Worm (Caenorhabditis elegans) whole organism, L4 larva: ENCODE measurements around the gene C33D9.10.

Experiments used
- R02D3.7 ChIP-seq: fragments of 150-350 bp; sonication (generic microtip); optimal IDR thresholded peaks from 3 replicates; lab custom pipeline; 2014; ENCODE audit warnings: missing biosample characterization, missing genetic modification characterization
- T20F7.1 ChIP-seq: fragments of 200-800 bp; sonication (Bioruptor generic); optimal IDR thresholded peaks from 2 replicates; lab custom pipeline; 2018; ENCODE audit warnings: mild to moderate bottlenecking, missing genetic modification characterization, missing compliant biosample characterization
- Y5F2A.4 ChIP-seq: fragments of 200-800 bp; sonication (Bioruptor generic); optimal IDR thresholded peaks from 2 replicates; lab custom pipeline; 2018; ENCODE audit warnings: mild to moderate bottlenecking, missing genetic modification characterization, missing compliant biosample characterization
- ZK337.2 ChIP-seq: fragments of 200-800 bp; sonication (Bioruptor generic); IDR thresholded peaks from 2 replicates; pipeline ENCODE4 v1.3.6; 2022; ENCODE audit warnings: missing genetic modification reagents, missing genetic modification characterization, missing compliant biosample characterization
- ZK546.5 ChIP-seq, 2 experiments: sonication (generic microtip); optimal IDR thresholded peaks; 2 replicates each; lab custom pipeline; 2017; ENCODE audit warnings: missing biosample characterization in 2 of 2, missing genetic modification characterization in 2 of 2
- aha-1 ChIP-seq: fragments of 150-350 bp; peaks from one replicate; lab custom pipeline; 2014; ENCODE audit warnings: missing biosample characterization, missing genetic modification characterization
- arid-1 ChIP-seq: fragments of 200-800 bp; sonication (Bioruptor generic); conservative IDR thresholded peaks from 2 replicates; pipeline ENCODE4 v1.3.6; 2022; ENCODE audit warnings: missing genetic modification reagents, missing genetic modification characterization, missing compliant biosample characterization
- ceh-20 ChIP-seq: fragments of 200-800 bp; sonication (Bioruptor generic); IDR thresholded peaks from 2 replicates; pipeline ENCODE4 v1.3.6; 2022; ENCODE audit warnings: missing genetic modification reagents, missing genetic modification characterization, missing compliant biosample characterization
- ceh-28 ChIP-seq: fragments of 150-350 bp; optimal IDR thresholded peaks from 2 replicates; lab custom pipeline; 2014; ENCODE audit warnings: missing biosample characterization, missing genetic modification reagents, missing genetic modification characterization
- ceh-62 ChIP-seq: sonication (generic microtip); optimal IDR thresholded peaks from 2 replicates; lab custom pipeline; 2017; ENCODE audit warnings: missing biosample characterization, missing genetic modification characterization
- daf-12 ChIP-seq: fragments of 150-350 bp; optimal IDR thresholded peaks from 2 replicates; lab custom pipeline; 2014; ENCODE audit warnings: missing biosample characterization, missing genetic modification reagents, missing genetic modification characterization
- daf-16 ChIP-seq, 3 experiments: sonication (generic microtip); optimal IDR thresholded peaks; 2 replicates each; lab custom pipeline; 2016 to 2017; ENCODE audit warnings: missing genetic modification characterization in 3 of 3, missing genetic modification reagents in 3 of 3, mild to moderate bottlenecking in 2 of 3, missing compliant biosample characterization in 2 of 3, missing biosample characterization in 1 of 3, moderate library complexity in 1 of 3
- daf-8 ChIP-seq: fragments of 200-800 bp; sonication (Bioruptor generic); IDR thresholded peaks from 2 replicates; pipeline ENCODE4 v1.3.6; 2022; ENCODE audit warnings: missing genetic modification characterization, missing compliant biosample characterization
- dmd-6 ChIP-seq: fragments of 200-800 bp; sonication (Bioruptor generic); IDR thresholded peaks from 2 replicates; pipeline ENCODE4 v1.3.6; 2022; ENCODE audit warnings: missing genetic modification reagents, missing genetic modification characterization, missing compliant biosample characterization
- dmd-8 ChIP-seq: fragments of 200-800 bp; sonication (Bioruptor generic); IDR thresholded peaks from 2 replicates; pipeline ENCODE4 v1.3.6; 2022; ENCODE audit warnings: missing genetic modification characterization, missing compliant biosample characterization
- duxl-1 ChIP-seq: sonication (generic microtip); optimal IDR thresholded peaks from 2 replicates; lab custom pipeline; 2016; ENCODE audit warnings: mild to moderate bottlenecking, missing genetic modification characterization, moderate library complexity, missing compliant biosample characterization; ENCODE audit not compliant: poor library complexity
- dve-1 ChIP-seq: sonication (generic microtip); optimal IDR thresholded peaks from 2 replicates; lab custom pipeline; 2017; ENCODE audit warnings: antibody characterized with exemption, mild to moderate bottlenecking, missing genetic modification characterization, missing compliant biosample characterization; ENCODE audit not compliant: insufficient read depth
- egl-27 ChIP-seq: sonication (generic microtip); optimal IDR thresholded peaks from 3 replicates; lab custom pipeline; 2017; ENCODE audit warnings: missing biosample characterization, missing genetic modification reagents, missing genetic modification characterization
- fkh-10 ChIP-seq: fragments of 150-350 bp; optimal IDR thresholded peaks from 2 replicates; lab custom pipeline; 2014; ENCODE audit warnings: missing biosample characterization, missing genetic modification reagents, missing genetic modification characterization
- fos-1 ChIP-seq: fragments of 150-350 bp; optimal IDR thresholded peaks from 2 replicates; lab custom pipeline; 2014; ENCODE audit warnings: missing biosample characterization, missing genetic modification characterization
- hif-1 ChIP-seq, 2 experiments: sonication (generic microtip); optimal IDR thresholded peaks; 2 replicates each; lab custom pipeline; 2016 to 2017; ENCODE audit warnings: missing compliant biosample characterization in 2 of 2, missing genetic modification characterization in 2 of 2, missing genetic modification reagents in 2 of 2, missing genotype in 2 of 2, mild to moderate bottlenecking in 1 of 2
- hlh-30 ChIP-seq: sonication (generic microtip); optimal IDR thresholded peaks from 2 replicates; lab custom pipeline; 2017; ENCODE audit warnings: antibody characterized with exemption, mild to moderate bottlenecking, missing genetic modification characterization, missing compliant biosample characterization; ENCODE audit not compliant: insufficient read depth
- lin-1 ChIP-seq: fragments of 200-800 bp; sonication (Bioruptor generic); IDR thresholded peaks from 2 replicates; pipeline ENCODE4 v1.3.6; 2022; ENCODE audit warnings: missing genetic modification reagents, missing genetic modification characterization, missing compliant biosample characterization
- lin-29 ChIP-seq: fragments of 200-800 bp; sonication (Bioruptor generic); IDR thresholded peaks from 2 replicates; pipeline ENCODE4 v1.3.6; 2022; ENCODE audit warnings: missing genetic modification reagents, missing genetic modification characterization, missing compliant biosample characterization
- lin-38 ChIP-seq: fragments of 200-800 bp; sonication (Bioruptor generic); IDR thresholded peaks from 2 replicates; pipeline ENCODE4 v1.3.6; 2022; ENCODE audit warnings: missing genetic modification reagents, missing genetic modification characterization, missing compliant biosample characterization
- lsy-2 ChIP-seq, 2 experiments: fragments of 150-350 bp in 1 of 2; sonication (generic microtip) in 1 of 2; optimal IDR thresholded peaks; 2 replicates each; lab custom pipeline; 2014 to 2017; ENCODE audit warnings: missing biosample characterization in 2 of 2, missing genetic modification characterization in 2 of 2
- madf-5 ChIP-seq, 2 experiments: fragments of 200-800 bp; sonication (Bioruptor generic); IDR thresholded peaks; 2 replicates each; pipeline ENCODE4 v1.3.6; 2022; ENCODE audit warnings: missing compliant biosample characterization in 2 of 2, missing genetic modification characterization in 2 of 2
- mdl-1 ChIP-seq, 2 experiments: fragments of 150-350 bp in 1 of 2; sonication (generic microtip) in 1 of 2; optimal IDR thresholded peaks; 2 replicates each; lab custom pipeline; 2014 to 2017; ENCODE audit warnings: missing biosample characterization in 2 of 2, missing genetic modification characterization in 2 of 2
- mdt-29 ChIP-seq: fragments of 200-800 bp; sonication (Bioruptor generic); IDR thresholded peaks from 2 replicates; pipeline ENCODE4 v1.3.6; 2022; ENCODE audit warnings: missing genetic modification reagents, missing genetic modification characterization, missing compliant biosample characterization
- mxl-2 ChIP-seq: fragments of 200-800 bp; sonication (Bioruptor generic); conservative IDR thresholded peaks from 2 replicates; pipeline ENCODE4 v1.3.6; 2022; ENCODE audit warnings: missing genetic modification reagents, missing genetic modification characterization, missing compliant biosample characterization
- mxl-3 ChIP-seq: fragments of 200-800 bp; sonication (Bioruptor generic); optimal IDR thresholded peaks from 2 replicates; lab custom pipeline; 2018; ENCODE audit warnings: mild to moderate bottlenecking, missing genetic modification characterization, missing compliant biosample characterization
- nhr-237 ChIP-seq: sonication (generic microtip); optimal IDR thresholded peaks from 2 replicates; lab custom pipeline; 2017; ENCODE audit warnings: missing biosample characterization, missing genetic modification characterization
- nhr-25 ChIP-seq: sonication (generic microtip); optimal IDR thresholded peaks from 2 replicates; lab custom pipeline; 2017; ENCODE audit warnings: missing genetic modification characterization, mild to moderate bottlenecking, missing compliant biosample characterization, antibody characterized with exemption, moderate library complexity, borderline replicate concordance; ENCODE audit not compliant: insufficient read depth
- nhr-28 ChIP-seq: fragments of 150-350 bp; optimal IDR thresholded peaks from 2 replicates; lab custom pipeline; 2014; ENCODE audit warnings: missing biosample characterization, missing genetic modification characterization
- nhr-41 ChIP-seq: fragments of 200-800 bp; sonication (Bioruptor generic); IDR thresholded peaks from 2 replicates; pipeline ENCODE4 v1.3.6; 2022; ENCODE audit warnings: missing genetic modification reagents, missing genetic modification characterization, missing compliant biosample characterization
- nhr-48 ChIP-seq: sonication (generic microtip); optimal IDR thresholded peaks from 2 replicates; lab custom pipeline; 2016; ENCODE audit warnings: mild to moderate bottlenecking, missing genetic modification characterization, missing compliant biosample characterization
- nhr-76 ChIP-seq: fragments of 150-350 bp; optimal IDR thresholded peaks from 2 replicates; lab custom pipeline; 2014; ENCODE audit warnings: missing biosample characterization, missing genetic modification characterization
- nhr-77 ChIP-seq: fragments of 150-350 bp; optimal IDR thresholded peaks from 2 replicates; lab custom pipeline; 2014; ENCODE audit warnings: missing biosample characterization, missing genetic modification characterization
- php-3 ChIP-seq: fragments of 200-800 bp; sonication (Bioruptor generic); IDR thresholded peaks from 2 replicates; pipeline ENCODE4 v1.3.6; 2022; ENCODE audit warnings: missing genetic modification reagents, missing genetic modification characterization, missing compliant biosample characterization
- pqm-1 ChIP-seq: sonication (generic microtip); optimal IDR thresholded peaks from 2 replicates; lab custom pipeline; 2017; ENCODE audit warnings: missing biosample characterization, missing genetic modification characterization
- saeg-2 ChIP-seq: fragments of 200-800 bp; sonication (Bioruptor generic); IDR thresholded peaks from 2 replicates; pipeline ENCODE4 v1.3.6; 2022; ENCODE audit warnings: missing genetic modification reagents, missing genetic modification characterization, missing compliant biosample characterization
- snpc-1.2 ChIP-seq: fragments of 200-800 bp; sonication (Bioruptor generic); IDR thresholded peaks from 2 replicates; pipeline ENCODE4 v1.3.6; 2022; ENCODE audit warnings: missing genetic modification reagents, missing genetic modification characterization, missing compliant biosample characterization
- tra-1 ChIP-seq: fragments of 200-800 bp; sonication (Bioruptor generic); IDR thresholded peaks from 2 replicates; pipeline ENCODE4 v1.3.6; 2022; ENCODE audit warnings: missing genetic modification reagents, missing genetic modification characterization, missing compliant biosample characterization
- unc-130 ChIP-seq: sonication (generic microtip); optimal IDR thresholded peaks from 2 replicates; lab custom pipeline; 2016; ENCODE audit warnings: missing genetic modification reagents, missing genetic modification characterization, missing compliant biosample characterization
- zfp-3 ChIP-seq: fragments of 200-800 bp; sonication (Bioruptor generic); conservative IDR thresholded peaks from 2 replicates; pipeline ENCODE4 v1.3.6; 2022; ENCODE audit warnings: missing genetic modification reagents, missing genetic modification characterization, missing compliant biosample characterization
- zip-11 ChIP-seq: fragments of 200-800 bp; sonication (Bioruptor generic); IDR thresholded peaks from 2 replicates; pipeline ENCODE4 v1.3.6; 2022; ENCODE audit warnings: missing genetic modification characterization, missing compliant biosample characterization
- ztf-7 ChIP-seq: fragments of 150-350 bp; optimal IDR thresholded peaks from 2 replicates; lab custom pipeline; 2014; ENCODE audit warnings: missing biosample characterization, missing genetic modification characterization

C33D9.10 gene

DNA sequence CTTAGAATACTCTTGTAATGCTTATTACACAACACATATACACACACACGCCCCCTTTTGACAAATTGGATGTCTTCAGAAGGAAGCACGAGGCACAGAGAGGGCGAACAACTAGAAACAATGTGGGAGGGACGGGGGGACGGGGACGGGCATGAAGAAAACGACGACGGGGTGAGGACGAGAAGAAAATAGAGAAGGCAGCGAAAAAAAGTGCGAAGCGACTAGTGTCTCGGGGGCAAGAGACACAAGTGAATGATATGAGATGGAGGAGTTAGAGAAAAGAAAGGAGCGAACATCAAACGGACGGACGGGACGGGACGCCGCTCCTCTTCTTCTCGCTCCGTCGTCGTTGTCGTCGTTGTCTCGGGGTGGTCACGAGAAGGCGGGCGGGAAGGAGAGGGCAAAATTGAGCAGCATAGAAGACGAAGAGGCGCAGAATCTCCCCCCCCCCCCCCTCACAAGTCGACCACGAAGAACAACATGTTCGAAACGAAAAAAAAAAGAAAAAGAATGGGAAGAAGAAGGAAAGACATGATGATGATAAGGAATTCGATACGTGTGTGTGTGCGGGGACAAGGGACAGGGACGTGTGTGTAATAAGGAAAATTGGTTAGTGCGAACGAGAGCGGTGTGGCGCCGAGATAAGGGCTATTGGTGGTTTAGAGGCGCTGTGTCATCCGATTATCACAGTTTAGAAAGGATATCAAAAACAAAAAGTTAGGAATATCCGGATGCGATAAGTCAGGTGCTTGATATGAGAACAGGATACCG is 7.1 kb upstream of the C33D9.10 start (continued):
- TF ChIP-seq R02D3.7 (tag; lab: Kevin White, UChicago) (no peak), nhr-48 (tag; lab: Kevin White, UChicago) (peak; percentile 83), lin-1 (GFP tag; lab: Robert Waterston, UW) (peak; percentile 50; the same call in 1 of the 2 replicates), fkh-10 (GFP tag; lab: Kevin White, UChicago) (peak; percentile 23), nhr-77 (tag; lab: Kevin White, UChicago) (peak; percentile 93), nhr-28 (tag; lab: Kevin White, UChicago) (peak; percentile 70), daf-12 (tag; lab: Kevin White, UChicago) (no peak), egl-27 (tag; lab: Kevin White, UChicago) (no peak), hif-1 (tag; optimal IDR thresholded peaks at IDR 0.05; lab: Kevin White, UChicago) (peak; percentile 16 to 90), hlh-30 (tag; lab: Kevin White, UChicago) (peak; percentile 96), lin-38 (GFP tag; lab: Robert Waterston, UW) (peak; percentile 59; the same call in 1 of the 2 replicates), mxl-2 (GFP tag; lab: Robert Waterston, UW) (no peak), lin-29 (GFP tag; lab: Robert Waterston, UW) (peak; percentile 37; the same call in 1 of the 2 replicates), ztf-7 (tag; lab: Kevin White, UChicago) (no peak), duxl-1 (tag; lab: Kevin White, UChicago) (peak; percentile 2), mdt-29 (no peak), zfp-3 (no peak), nhr-25 (tag; lab: Kevin White, UChicago) (peak; percentile 85), lsy-2 (tag; optimal IDR thresholded peaks at IDR 0.05; lab: Kevin White, UChicago) (peak; percentile 70 to 78), ceh-62 (no peak), ZK546.5 (tag; optimal IDR thresholded peaks at IDR 0.05; lab: Kevin White, UChicago) (no peak), fos-1 (tag; lab: Kevin White, UChicago) (no peak), ceh-28 (tag; lab: Kevin White, UChicago) (peak; percentile 30), ZK337.2 (GFP tag; lab: Robert Waterston, UW) (no peak), arid-1 (GFP tag; lab: Robert Waterston, UW) (0 out of 2 replicates have a peak, but pooled peaks have one; percentile 18), dmd-8 (no peak), nhr-237 (tag; lab: Kevin White, UChicago) (no peak), nhr-41 (GFP tag; lab: Robert Waterston, UW) (peak; percentile 86; the same call in 1 of the 2 replicates), saeg-2 (GFP tag; lab: Robert Waterston, UW) (0 out of 2 replicates have a peak, but pooled peaks have one; percentile 70), php-3 (GFP tag; lab: Robert Waterston, UW) (0 out of 2 replicates have a peak, but pooled peaks have one; percentile 51), Y5F2A.4 (GFP tag; lab: Kevin White, UChicago) (no peak), daf-8 (GFP tag; lab: Robert Waterston, UW) (no peak), unc-130 (no peak), zip-11 (GFP tag; lab: Robert Waterston, UW) (no peak), snpc-1.2 (GFP tag; lab: Robert Waterston, UW) (no peak)

DNA sequence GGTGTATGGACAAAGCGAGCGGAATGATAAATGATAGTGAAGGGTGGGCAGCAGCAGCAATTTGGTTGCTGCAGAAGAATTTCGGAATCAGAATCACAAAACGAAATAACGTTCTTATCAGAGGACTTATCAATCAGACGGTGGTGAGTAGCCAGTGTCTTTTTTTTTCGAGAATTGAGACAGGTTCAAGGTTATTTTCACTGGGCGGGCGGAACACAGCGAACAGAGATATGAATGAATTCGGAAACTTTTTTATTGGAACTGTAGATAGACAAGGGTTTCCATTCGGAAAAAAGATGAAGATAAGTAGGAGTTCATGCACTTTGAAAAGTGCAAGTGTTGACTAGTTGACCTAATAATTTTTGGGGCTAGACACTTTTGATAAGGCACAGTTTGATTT is 5.3 kb upstream of the C33D9.10 start:
- TF ChIP-seq aha-1 (tag; lab: Kevin White, UChicago): peak; percentile 66
- TF ChIP-seq nhr-76 (tag; lab: Kevin White, UChicago): no peak
- TF ChIP-seq mxl-3 (GFP tag; lab: Kevin White, UChicago): peak; percentile 80
- no peak for TF ChIP-seq dmd-8
- TF ChIP-seq nhr-28 (tag; lab: Kevin White, UChicago): peak; percentile 84
- TF ChIP-seq mxl-2 (GFP tag; lab: Robert Waterston, UW): no peak
- no peak for TF ChIP-seq T20F7.1 (GFP tag; lab: Kevin White, UChicago)
- peak in 1 of 2 experiments; percentile 52 for TF ChIP-seq mdl-1 (tag; optimal IDR thresholded peaks at IDR 0.05; lab: Kevin White, UChicago)
- peak; percentile 80 for TF ChIP-seq pqm-1
- peak; percentile 71 for TF ChIP-seq dmd-6 (GFP tag; lab: Robert Waterston, UW)
- peak; percentile 27; the same call in 1 of the 2 replicates for TF ChIP-seq ceh-20 (GFP tag; lab: Robert Waterston, UW)
- peak; percentile 25 for TF ChIP-seq hlh-30 (tag; lab: Kevin White, UChicago)
- peak; percentile 74; the same call in 1 of the 2 replicates for TF ChIP-seq tra-1 (GFP tag; lab: Robert Waterston, UW)
- TF ChIP-seq daf-16 (GFP tag; optimal IDR thresholded peaks at IDR 0.05; lab: Kevin White, UChicago): no peak
- peak; percentile 26 for TF ChIP-seq daf-16 (tag; optimal IDR thresholded peaks at IDR 0.05; lab: Kevin White, UChicago)
- peak; percentile 37 for TF ChIP-seq dve-1
- TF ChIP-seq lin-38 (GFP tag; lab: Robert Waterston, UW): no peak
- TF ChIP-seq nhr-25 (tag; lab: Kevin White, UChicago): peak; percentile 94
- no peak for TF ChIP-seq madf-5 (GFP tag; IDR thresholded peaks at IDR 0.05; lab: Robert Waterston, UW)
